Worm (Caenorhabditis elegans) whole organism, L2 larva: ENCODE data around the gene srg-22.

Experiments used
- F13H6.1 ChIP-seq: sonication (generic microtip); optimal IDR thresholded peaks from 2 replicates; lab custom pipeline; 2016; ENCODE audit warnings: missing genetic modification characterization, missing compliant biosample characterization
- R02D3.7 ChIP-seq: fragments of 150-350 bp; optimal IDR thresholded peaks from 2 replicates; lab custom pipeline; 2014; ENCODE audit warnings: missing biosample characterization, missing genetic modification characterization
- Y55F3AM.14 ChIP-seq: fragments of 200-800 bp; sonication (Bioruptor generic); optimal IDR thresholded peaks from 2 replicates; lab custom pipeline; 2018; ENCODE audit warnings: mild to moderate bottlenecking, missing genetic modification characterization, missing compliant biosample characterization
- ZK546.5 ChIP-seq: sonication (generic microtip); optimal IDR thresholded peaks from 2 replicates; lab custom pipeline; 2017; ENCODE audit warnings: missing biosample characterization, missing genetic modification characterization
- alr-1 ChIP-seq: fragments of 150-350 bp; optimal IDR thresholded peaks from 2 replicates; lab custom pipeline; 2014; ENCODE audit warnings: missing biosample characterization, missing genetic modification characterization
- aly-2 ChIP-seq: fragments of 150-350 bp; optimal IDR thresholded peaks from 2 replicates; lab custom pipeline; 2014; ENCODE audit warnings: missing biosample characterization, missing genetic modification characterization
- ama-1 ChIP-seq: fragments of 150-350 bp; optimal IDR thresholded peaks from 2 replicates; lab custom pipeline; 2018; ENCODE audit warnings: inconsistent platforms
- blmp-1 ChIP-seq: sonication (generic microtip); optimal IDR thresholded peaks from 2 replicates; lab custom pipeline; 2017; ENCODE audit warnings: missing genetic modification characterization, mild to moderate bottlenecking, missing compliant biosample characterization, antibody characterized with exemption, moderate library complexity; ENCODE audit not compliant: insufficient read depth
- ceh-16 ChIP-seq: fragments of 150-350 bp; optimal IDR thresholded peaks from 2 replicates; lab custom pipeline; 2014; ENCODE audit warnings: missing biosample characterization, missing genetic modification characterization
- ceh-82 ChIP-seq: fragments of 150-350 bp; optimal IDR thresholded peaks from 2 replicates; lab custom pipeline; 2014; ENCODE audit warnings: missing biosample characterization, missing genetic modification characterization
- crh-2 ChIP-seq: sonication (generic microtip); optimal IDR thresholded peaks from 2 replicates; lab custom pipeline; 2017; ENCODE audit warnings: missing biosample characterization, missing genetic modification characterization
- egl-27 ChIP-seq: sonication (generic microtip); optimal IDR thresholded peaks from 3 replicates; lab custom pipeline; 2017; ENCODE audit warnings: missing biosample characterization, missing genetic modification reagents, missing genetic modification characterization
- elt-1 ChIP-seq: fragments of 150-350 bp; optimal IDR thresholded peaks from 2 replicates; lab custom pipeline; 2014; ENCODE audit warnings: missing biosample characterization, missing genetic modification characterization
- fos-1 ChIP-seq: fragments of 150-350 bp; optimal IDR thresholded peaks from 2 replicates; lab custom pipeline; 2014; ENCODE audit warnings: missing biosample characterization, missing genetic modification characterization
- lin-11 ChIP-seq: fragments of 150-350 bp; sonication (generic microtip); optimal IDR thresholded peaks from 2 replicates; lab custom pipeline; 2014; ENCODE audit warnings: missing biosample characterization, missing genetic modification characterization, inconsistent platforms, mixed read lengths
- lin-13 ChIP-seq: fragments of 150-350 bp; optimal IDR thresholded peaks from 2 replicates; lab custom pipeline; 2014; ENCODE audit warnings: missing biosample characterization, missing genetic modification reagents, missing genetic modification characterization
- lin-39 ChIP-seq: fragments of 150-350 bp; optimal IDR thresholded peaks from 2 replicates; lab custom pipeline; 2014; ENCODE audit warnings: missing biosample characterization, missing genetic modification reagents, missing genetic modification characterization
- lsy-2 ChIP-seq, 2 experiments: fragments of 150-350 bp in 1 of 2; sonication (generic microtip) in 1 of 2; optimal IDR thresholded peaks; 2 replicates each; lab custom pipeline; 2014 to 2017; ENCODE audit warnings: missing biosample characterization in 2 of 2, missing genetic modification characterization in 2 of 2
- mbf-1 ChIP-seq: sonication (generic microtip); optimal IDR thresholded peaks from 2 replicates; lab custom pipeline; 2017; ENCODE audit warnings: missing biosample characterization, missing genetic modification characterization
- mdl-1 ChIP-seq, 2 experiments: fragments of 150-350 bp in 1 of 2; sonication (generic microtip) in 1 of 2; optimal IDR thresholded peaks; 2 replicates each; lab custom pipeline; 2017; ENCODE audit warnings: missing biosample characterization in 2 of 2, missing genetic modification characterization in 2 of 2
- nhr-10 ChIP-seq: sonication (generic microtip); optimal IDR thresholded peaks from 2 replicates; lab custom pipeline; 2017; ENCODE audit warnings: missing biosample characterization, missing genetic modification characterization
- nhr-11 ChIP-seq: fragments of 150-350 bp; optimal IDR thresholded peaks from 2 replicates; lab custom pipeline; 2014; ENCODE audit warnings: missing biosample characterization, missing genetic modification characterization
- nhr-129 ChIP-seq: fragments of 150-350 bp; optimal IDR thresholded peaks from 2 replicates; lab custom pipeline; 2014; ENCODE audit warnings: missing biosample characterization, missing genetic modification characterization
- nhr-21 ChIP-seq: fragments of 150-350 bp; optimal IDR thresholded peaks from 2 replicates; lab custom pipeline; 2014; ENCODE audit warnings: missing biosample characterization, missing genetic modification characterization
- nhr-23 ChIP-seq: fragments of 150-350 bp; optimal IDR thresholded peaks from 2 replicates; lab custom pipeline; 2014; ENCODE audit warnings: missing biosample characterization, missing genetic modification reagents, missing genetic modification characterization
- nhr-237 ChIP-seq: fragments of 150-350 bp; optimal IDR thresholded peaks from 2 replicates; lab custom pipeline; 2014; ENCODE audit warnings: missing biosample characterization, missing genetic modification characterization
- nhr-25 ChIP-seq: fragments of 150-350 bp; sonication (generic microtip); optimal IDR thresholded peaks from 3 replicates; lab custom pipeline; 2014; ENCODE audit warnings: missing biosample characterization, missing genetic modification characterization
- nhr-77 ChIP-seq: fragments of 150-350 bp; optimal IDR thresholded peaks from 2 replicates; lab custom pipeline; 2014; ENCODE audit warnings: missing biosample characterization, missing genetic modification characterization
- skn-1 ChIP-seq: sonication (generic microtip); optimal IDR thresholded peaks from 2 replicates; lab custom pipeline; 2017; ENCODE audit warnings: missing biosample characterization, missing genetic modification characterization
- sma-9 ChIP-seq, 2 experiments: fragments of 150-350 bp in 1 of 2; sonication (generic microtip) in 1 of 2; optimal IDR thresholded peaks; 2 replicates each; lab custom pipeline; 2014 to 2016; ENCODE audit warnings: missing genetic modification characterization in 2 of 2, mild to moderate bottlenecking in 1 of 2, missing biosample characterization in 1 of 2, missing compliant biosample characterization in 1 of 2, missing genetic modification reagents in 1 of 2, moderate library complexity in 1 of 2
- snpc-4 ChIP-seq: fragments of 150-350 bp; optimal IDR thresholded peaks from 2 replicates; lab custom pipeline; 2014; ENCODE audit warnings: missing biosample characterization, missing genetic modification characterization
- unc-39 ChIP-seq: fragments of 150-350 bp; optimal IDR thresholded peaks from 2 replicates; lab custom pipeline; 2014; ENCODE audit warnings: missing biosample characterization, missing genetic modification characterization
- unc-55 ChIP-seq: fragments of 150-350 bp; sonication (generic microtip); optimal IDR thresholded peaks from 3 replicates; lab custom pipeline; 2014; ENCODE audit warnings: missing biosample characterization, missing genetic modification reagents, missing genetic modification characterization
- ztf-1 ChIP-seq: fragments of 200-800 bp; sonication (Bioruptor generic); conservative IDR thresholded peaks from 2 replicates; pipeline ENCODE4 v1.3.6; 2022; ENCODE audit warnings: missing genetic modification characterization, missing compliant biosample characterization
- ztf-11 ChIP-seq: sonication (generic microtip); optimal IDR thresholded peaks from 2 replicates; lab custom pipeline; 2017; ENCODE audit warnings: missing biosample characterization, missing genetic modification characterization
- ztf-4 ChIP-seq: fragments of 150-350 bp; optimal IDR thresholded peaks from 2 replicates; lab custom pipeline; 2014; ENCODE audit warnings: missing biosample characterization, missing genetic modification characterization

srg-22 gene

ce11 chrII:3048989-3049388 is 44.3 kb downstream of the srg-22 start:
- no peak for TF ChIP-seq nhr-25
- TF ChIP-seq lin-39 (tag; lab: Kevin White, UChicago), result no peak
- no peak for TF ChIP-seq mbf-1
- TF ChIP-seq sma-9 (GFP tag; optimal IDR thresholded peaks at IDR 0.05; lab: Kevin White, UChicago), result no peak
- no peak for TF ChIP-seq sma-9 (tag; optimal IDR thresholded peaks at IDR 0.05; lab: Kevin White, UChicago)
- no peak for TF ChIP-seq alr-1 (tag; lab: Kevin White, UChicago)
- no peak for TF ChIP-seq F13H6.1 (tag; lab: Kevin White, UChicago)
- TF ChIP-seq skn-1 (tag; lab: Kevin White, UChicago), result no peak
- TF ChIP-seq, all 48 proteins: peak for 0

ce11 chrII:3048378-3048777 is 44.9 kb downstream of the srg-22 start, which contains the start of gene sri-28:
TSS of gene sri-28 (plus strand) at chrII:3048678.
- TF ChIP-seq ztf-11 (tag; lab: Kevin White, UChicago), result no peak
- no peak for TF ChIP-seq egl-27 (tag; lab: Kevin White, UChicago)
- no peak for TF ChIP-seq aly-2 (tag; lab: Kevin White, UChicago)
- TF ChIP-seq nhr-25, result no peak
- TF ChIP-seq R02D3.7, result no peak
- TF ChIP-seq ama-1 (lab: Kevin White, UChicago), result no peak
- no peak for TF ChIP-seq skn-1 (tag; lab: Kevin White, UChicago)
- no peak for TF ChIP-seq nhr-11 (tag; lab: Kevin White, UChicago)
- TF ChIP-seq Y55F3AM.14, result no peak
- no peak for TF ChIP-seq nhr-129 (tag; lab: Kevin White, UChicago)
- no peak for TF ChIP-seq nhr-21 (tag; lab: Kevin White, UChicago)
- no peak for TF ChIP-seq unc-39 (tag; lab: Kevin White, UChicago)
- no peak for TF ChIP-seq alr-1 (tag; lab: Kevin White, UChicago)

- no peak for TF ChIP-seq crh-2 (tag; lab: Kevin White, UChicago)
- TF ChIP-seq nhr-10 (tag; lab: Kevin White, UChicago), result no peak
- TF ChIP-seq nhr-77 (tag; lab: Kevin White, UChicago), result no peak
- TF ChIP-seq ceh-82 (tag; lab: Kevin White, UChicago), result no peak
- no peak for TF ChIP-seq ZK546.5 (tag; lab: Kevin White, UChicago)
- TF ChIP-seq ztf-4 (tag; lab: Kevin White, UChicago), result no peak
- TF ChIP-seq R02D3.7, result no peak
- no peak for TF ChIP-seq ama-1 (lab: Kevin White, UChicago)
- no peak for TF ChIP-seq elt-1 (tag; lab: Kevin White, UChicago)
- TF ChIP-seq nhr-237, result no peak
- TF ChIP-seq, all 48 proteins: peak for 0
Measured at ce11 chrII:3045875-3046274, 47.4 kb downstream of the srg-22 start, which contains the start of gene sri-30. TSS of gene sri-30 (plus strand) at chrII:3046175.

ce11 chrII:3045422-3045821 is 47.8 kb downstream of the srg-22 start:
- TF ChIP-seq crh-2 (tag; lab: Kevin White, UChicago) (no peak), lin-13 (GFP tag; lab: Kevin White, UChicago) (no peak), nhr-129 (tag; lab: Kevin White, UChicago) (no peak)
- TF ChIP-seq, all 48 proteins: peak for 0

- TF ChIP-seq aly-2 (tag; lab: Kevin White, UChicago) (no peak), nhr-10 (tag; lab: Kevin White, UChicago) (no peak), unc-55 (GFP tag; lab: Kevin White, UChicago) (no peak), nhr-237 (no peak), mdl-1 (tag; optimal IDR thresholded peaks at IDR 0.05; lab: Kevin White, UChicago) (no peak), alr-1 (tag; lab: Kevin White, UChicago) (no peak), ztf-1 (GFP tag; lab: Robert Waterston, UW) (no peak), nhr-23 (tag; lab: Kevin White, UChicago) (no peak), R02D3.7 (no peak), sma-9 (GFP tag; optimal IDR thresholded peaks at IDR 0.05; lab: Kevin White, UChicago) (no peak), sma-9 (tag; optimal IDR thresholded peaks at IDR 0.05; lab: Kevin White, UChicago) (no peak), F13H6.1 (tag; lab: Kevin White, UChicago) (no peak), blmp-1 (no peak), lsy-2 (tag; optimal IDR thresholded peaks at IDR 0.05; lab: Kevin White, UChicago) (no peak), ceh-16 (tag; lab: Kevin White, UChicago) (no peak), lin-11 (tag; lab: Kevin White, UChicago) (no peak), fos-1 (tag; lab: Kevin White, UChicago) (no peak), snpc-4 (no peak), nhr-25 (no peak), ztf-4 (tag; lab: Kevin White, UChicago) (no peak), nhr-77 (tag; lab: Kevin White, UChicago) (no peak)
Measured at ce11 chrII:3044023-3044422, 49.2 kb downstream of the srg-22 start, which contains the start of gene sri-29. TSS of gene sri-29 (plus strand) at chrII:3044323.
